Worm (Caenorhabditis elegans) whole organism, L4/young adult: ENCODE data around the gene H25K10.1.

ENCODE experiments used
- W03F9.2 ChIP-seq: fragments of 150-350 bp; optimal IDR thresholded peaks from 2 replicates; lab custom pipeline; 2014; ENCODE audit warnings: missing biosample characterization, missing genetic modification characterization
- dao-5 ChIP-seq: sonication (generic microtip); optimal IDR thresholded peaks from 2 replicates; lab custom pipeline; 2016; ENCODE audit warnings: missing genotype, missing genetic modification characterization, moderate library complexity, missing compliant biosample characterization

DNA sequence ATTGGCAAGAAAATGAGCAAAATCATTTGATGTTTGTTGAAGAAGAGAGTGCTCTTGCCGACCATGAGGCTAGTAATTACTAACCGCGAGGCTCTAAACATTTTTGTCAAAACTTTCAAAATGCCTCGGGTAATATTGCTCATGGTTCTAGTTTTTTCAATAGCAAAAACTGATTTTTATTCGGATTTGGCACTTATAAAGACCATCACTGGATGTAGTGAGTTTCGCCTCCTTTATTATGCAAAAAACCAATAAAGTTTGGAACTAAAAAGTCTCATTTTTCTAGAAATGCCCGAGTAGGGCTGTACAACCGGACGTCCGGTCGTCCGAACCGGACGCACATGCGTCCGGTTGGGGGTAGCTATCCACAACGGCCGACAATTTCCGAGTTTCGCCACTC, 30.9 kb downstream of the H25K10.1 start, which contains the start of the genes hpa-1 and irld-39:
- TF ChIP-seq W03F9.2 (tag; lab: Kevin White, UChicago), result no peak
- no peak for TF ChIP-seq dao-5
